Fruit fly (Drosophila melanogaster) whole organism, prepupa: ENCODE results near the gene CG8833.

Experiments
- Blimp-1 ChIP-seq: fragments of 200-800 bp; sonication (Bioruptor generic); optimal IDR thresholded peaks from 3 replicates; lab custom pipeline; 2017; ENCODE audit warnings: missing biosample characterization, missing genetic modification characterization, mild to moderate bottlenecking, moderate library complexity, missing genetic modification reagents
- CG11294 ChIP-seq: fragments of 200-800 bp; sonication (Bioruptor generic); IDR thresholded peaks from 2 replicates; pipeline ENCODE4 v1.3.6; 2022; ENCODE audit warnings: missing biosample characterization, missing genetic modification characterization
- CG15336 ChIP-seq: fragments of 200-800 bp; sonication (Bioruptor generic); IDR thresholded peaks from 2 replicates; pipeline ENCODE4 v1.3.6; 2022; ENCODE audit warnings: missing biosample characterization, missing genetic modification characterization
- CG1621 ChIP-seq: fragments of 200-800 bp; sonication (Bioruptor generic); optimal IDR thresholded peaks from 3 replicates; lab custom pipeline; 2018; ENCODE audit warnings: missing biosample characterization, mild to moderate bottlenecking, missing genetic modification characterization
- CG3032 ChIP-seq: fragments of 200-800 bp; optimal IDR thresholded peaks from 2 replicates; lab custom pipeline; 2019; ENCODE audit warnings: missing biosample characterization, mild to moderate bottlenecking, missing genetic modification characterization, moderate library complexity
- CG31627 ChIP-seq: fragments of 200-800 bp; sonication (Bioruptor generic); optimal IDR thresholded peaks from 3 replicates; lab custom pipeline; 2016; ENCODE audit warnings: missing biosample characterization, missing genetic modification characterization
- CG32006 ChIP-seq: fragments of 200-800 bp; sonication (Bioruptor generic); optimal IDR thresholded peaks from 3 replicates; lab custom pipeline; 2017; ENCODE audit warnings: missing biosample characterization, mild to moderate bottlenecking, missing genetic modification characterization
- CG34406 ChIP-seq: fragments of 200-800 bp; sonication (Bioruptor generic); optimal IDR thresholded peaks from 3 replicates; lab custom pipeline; 2016; ENCODE audit warnings: missing biosample characterization, missing genetic modification characterization
- CG6792 ChIP-seq: fragments of 200-800 bp; sonication (Bioruptor generic); optimal IDR thresholded peaks from 3 replicates; lab custom pipeline; 2016; ENCODE audit warnings: missing biosample characterization, missing genetic modification characterization
- CG6808 ChIP-seq: fragments of 200-800 bp; sonication (Bioruptor generic); optimal IDR thresholded peaks from 3 replicates; lab custom pipeline; 2017; ENCODE audit warnings: missing biosample characterization, missing genetic modification characterization, mild to moderate bottlenecking, moderate library complexity, missing genetic modification reagents
- CG8119 ChIP-seq: fragments of 200-800 bp; sonication (Bioruptor generic); IDR thresholded peaks from 3 replicates; pipeline ENCODE4 v1.3.6; 2022; ENCODE audit warnings: missing biosample characterization, missing genetic modification characterization
- CG8319 ChIP-seq: fragments of 200-800 bp; sonication (Bioruptor generic); optimal IDR thresholded peaks from 3 replicates; lab custom pipeline; 2016; ENCODE audit warnings: missing biosample characterization, missing genetic modification characterization
- CG8632 ChIP-seq: fragments of 200-800 bp; sonication (Bioruptor generic); optimal IDR thresholded peaks from 3 replicates; lab custom pipeline; 2016; ENCODE audit warnings: missing biosample characterization, missing genetic modification characterization
- Eip75B ChIP-seq: fragments of 200-800 bp; sonication (Bioruptor generic); optimal IDR thresholded peaks from 3 replicates; lab custom pipeline; 2016; ENCODE audit warnings: missing biosample characterization, missing genetic modification characterization
- Eip78C ChIP-seq: fragments of 200-800 bp; sonication (Bioruptor generic); peaks from one replicate; lab custom pipeline; 2016; ENCODE audit warnings: missing biosample characterization, missing genetic modification characterization
- Ets96B ChIP-seq: fragments of 200-800 bp; optimal IDR thresholded peaks from 2 replicates; lab custom pipeline; 2019; ENCODE audit warnings: missing biosample characterization, mild to moderate bottlenecking, missing genetic modification characterization, moderate library complexity
- Gug ChIP-seq: fragments of 200-800 bp; sonication (Bioruptor generic); IDR thresholded peaks from 2 replicates; pipeline ENCODE4 v1.3.6; 2022; ENCODE audit warnings: missing biosample characterization, missing genetic modification characterization
- Hr39 ChIP-seq: fragments of 200-800 bp; sonication (Bioruptor generic); optimal IDR thresholded peaks from 2 replicates; lab custom pipeline; 2016; ENCODE audit warnings: missing biosample characterization, missing genetic modification characterization
- Lpt ChIP-seq: fragments of 200-800 bp; sonication (Bioruptor generic); optimal IDR thresholded peaks from 3 replicates; lab custom pipeline; 2016; ENCODE audit warnings: missing biosample characterization, missing genetic modification characterization
- Met ChIP-seq: fragments of 200-800 bp; sonication (Bioruptor generic); optimal IDR thresholded peaks from 3 replicates; lab custom pipeline; 2016; ENCODE audit warnings: missing biosample characterization, missing genetic modification characterization
- OdsH ChIP-seq: fragments of 200-800 bp; sonication (Bioruptor generic); optimal IDR thresholded peaks from 3 replicates; lab custom pipeline; 2016; ENCODE audit warnings: missing biosample characterization, missing genetic modification characterization
- Smox ChIP-seq: fragments of 200-800 bp; sonication (Bioruptor generic); optimal IDR thresholded peaks from 3 replicates; lab custom pipeline; 2016; ENCODE audit warnings: missing biosample characterization, missing genetic modification characterization
- Sox14 ChIP-seq: fragments of 200-800 bp; sonication (Bioruptor generic); optimal IDR thresholded peaks from 3 replicates; lab custom pipeline; 2016; ENCODE audit warnings: missing biosample characterization, missing genetic modification characterization
- Sox15 ChIP-seq: fragments of 200-800 bp; sonication (Bioruptor generic); optimal IDR thresholded peaks from 3 replicates; lab custom pipeline; 2016; ENCODE audit warnings: missing biosample characterization, missing genetic modification characterization
- achi ChIP-seq: fragments of 200-800 bp; sonication (Bioruptor generic); optimal IDR thresholded peaks from 3 replicates; lab custom pipeline; 2016; ENCODE audit warnings: missing biosample characterization, missing genetic modification characterization
- acj6 ChIP-seq: fragments of 200-800 bp; sonication (Bioruptor generic); optimal IDR thresholded peaks from 3 replicates; lab custom pipeline; 2016; ENCODE audit warnings: missing biosample characterization, missing genetic modification characterization
- cyc ChIP-seq: fragments of 200-800 bp; sonication (Bioruptor generic); optimal IDR thresholded peaks from 3 replicates; lab custom pipeline; 2016; ENCODE audit warnings: missing biosample characterization, missing genetic modification characterization
- dac ChIP-seq: fragments of 200-800 bp; sonication (Bioruptor generic); optimal IDR thresholded peaks from 2 replicates; lab custom pipeline; 2017; ENCODE audit warnings: missing biosample characterization, mild to moderate bottlenecking, missing genetic modification characterization
- eg ChIP-seq: fragments of 200-800 bp; sonication (Bioruptor generic); IDR thresholded peaks from 3 replicates; pipeline ENCODE4 v1.3.6; 2022; ENCODE audit warnings: missing biosample characterization, missing genetic modification characterization
- esn ChIP-seq: fragments of 200-800 bp; sonication (Bioruptor generic); optimal IDR thresholded peaks from 2 replicates; lab custom pipeline; 2016; ENCODE audit warnings: missing biosample characterization, mild to moderate bottlenecking, missing genetic modification characterization, moderate library complexity
- fd59A ChIP-seq: fragments of 200-800 bp; sonication (Bioruptor generic); optimal IDR thresholded peaks from 2 replicates; lab custom pipeline; 2017; ENCODE audit warnings: missing biosample characterization, mild to moderate bottlenecking, missing genetic modification characterization, missing genetic modification reagents
- fkh ChIP-seq: fragments of 200-800 bp; sonication (Bioruptor generic); optimal IDR thresholded peaks from 3 replicates; lab custom pipeline; 2017; ENCODE audit warnings: missing biosample characterization, mild to moderate bottlenecking, missing genetic modification characterization, moderate library complexity
- lz ChIP-seq: fragments of 200-800 bp; sonication (Bioruptor generic); optimal IDR thresholded peaks from 3 replicates; lab custom pipeline; 2016; ENCODE audit warnings: missing biosample characterization, missing genetic modification characterization
- net ChIP-seq: fragments of 200-800 bp; sonication (Bioruptor generic); optimal IDR thresholded peaks from 3 replicates; lab custom pipeline; 2016; ENCODE audit warnings: missing biosample characterization, missing genetic modification characterization
- salr ChIP-seq, 2 experiments: fragments of 200-800 bp; sonication (Bioruptor generic); optimal IDR thresholded peaks; 3 replicates each; lab custom pipeline; 2016 to 2018; ENCODE audit warnings: missing biosample characterization in 2 of 2, missing genetic modification characterization in 2 of 2, mild to moderate bottlenecking in 1 of 2
- ss ChIP-seq, 2 experiments: fragments of 200-800 bp; sonication (Bioruptor generic); optimal IDR thresholded peaks; 2 replicates in 1 of 2; 3 replicates in 1 of 2; lab custom pipeline; 2017 to 2018; ENCODE audit warnings: mild to moderate bottlenecking in 2 of 2, missing biosample characterization in 2 of 2, missing genetic modification characterization in 2 of 2, moderate library complexity in 1 of 2
- svp ChIP-seq: fragments of 200-800 bp; sonication (Bioruptor generic); peaks from one replicate; lab custom pipeline; 2016; ENCODE audit warnings: missing biosample characterization, missing genetic modification characterization
- topi ChIP-seq: fragments of 200-800 bp; sonication (Bioruptor generic); optimal IDR thresholded peaks from 3 replicates; lab custom pipeline; 2016; ENCODE audit warnings: missing biosample characterization, missing genetic modification characterization
- vri ChIP-seq: fragments of 200-800 bp; sonication (Bioruptor generic); optimal IDR thresholded peaks from 3 replicates; lab custom pipeline; 2016; ENCODE audit warnings: missing biosample characterization, mild to moderate bottlenecking, missing genetic modification characterization

Gene CG8833

dm6 chr3L:13928769-13929594, at the start of gene CG8833, which contains the start of gene DCTN1-p150:
CG8833 (minus strand) TSS chr3L:13929000.
DCTN1-p150 (plus strand) TSS chr3L:13929387.
- TF ChIP-seq dac (no peak), CG8119 (GFP tag; lab: Robert Waterston, UW) (no peak), CG32006 (no peak), Gug (no peak), ss (GFP tag; optimal IDR thresholded peaks at IDR 0.05; lab: Kevin White, UChicago) (no peak), lz (GFP tag; lab: Kevin White, UChicago) (peak; percentile 29), salr (GFP tag; optimal IDR thresholded peaks at IDR 0.05; lab: Kevin White, UChicago) (no peak), fkh (GFP tag; lab: Kevin White, UChicago) (peak; percentile 21), Sox15 (GFP tag; lab: Kevin White, UChicago) (peak; percentile 15), cyc (GFP tag; lab: Kevin White, UChicago) (peak; percentile 53), eg (0 out of 3 replicates have a peak, but pooled peaks have one; percentile 38), CG3032 (tag; lab: Kevin White, UChicago) (peak; percentile 32), net (GFP tag; lab: Kevin White, UChicago) (no peak), Hr39 (GFP tag; lab: Kevin White, UChicago) (no peak), achi (GFP tag; lab: Kevin White, UChicago) (peak; percentile 53), CG1621 (no peak), esn (peak; percentile 38), Lpt (GFP tag; lab: Kevin White, UChicago) (no peak), Blimp-1 (no peak), CG31627 (GFP tag; lab: Kevin White, UChicago) (peak; percentile 60), Ets96B (tag; lab: Kevin White, UChicago) (peak; percentile 9)

- TF ChIP-seq OdsH (GFP tag; lab: Kevin White, UChicago), result no peak
These were observed 44.7 kb upstream of the CG8833 start, which contains the start of the genes CG13738 and Hsc70-1 for dm6 chr3L:13973377-13974111. CG13738 (minus strand) TSS chr3L:13973477. Hsc70-1 (plus strand) TSS chr3L:13974061.

- no peak for TF ChIP-seq CG34406 (GFP tag; lab: Kevin White, UChicago)
- 0 out of 2 replicates have a peak, but pooled peaks have one; percentile 5 for TF ChIP-seq CG15336 (GFP tag; lab: Robert Waterston, UW)
- TF ChIP-seq, all 60 proteins: peak for 1
These were observed 36.7 kb upstream of the CG8833 start for dm6 chr3L:13965502-13965843.

- TF ChIP-seq Sox15 (GFP tag; lab: Kevin White, UChicago) (no peak), net (GFP tag; lab: Kevin White, UChicago) (no peak), CG11294 (GFP tag; lab: Robert Waterston, UW) (no peak), CG32006 (no peak), Hr39 (GFP tag; lab: Kevin White, UChicago) (peak; percentile 38), esn (peak; percentile 19), cyc (GFP tag; lab: Kevin White, UChicago) (peak; percentile 2), lz (GFP tag; lab: Kevin White, UChicago) (peak; percentile 17), CG8319 (GFP tag; lab: Kevin White, UChicago) (no peak), Eip78C (GFP tag; lab: Kevin White, UChicago) (no peak), acj6 (GFP tag; lab: Kevin White, UChicago) (peak; percentile 23), topi (no peak), OdsH (GFP tag; lab: Kevin White, UChicago) (no peak), CG6808 (no peak), salr (GFP tag; optimal IDR thresholded peaks at IDR 0.05; lab: Kevin White, UChicago) (no peak), CG6792 (GFP tag; lab: Kevin White, UChicago) (no peak), CG8632 (GFP tag; lab: Kevin White, UChicago) (no peak), CG31627 (GFP tag; lab: Kevin White, UChicago) (peak; percentile 39), fkh (GFP tag; lab: Kevin White, UChicago) (no peak), svp (no peak), Smox (GFP tag; lab: Kevin White, UChicago) (no peak), fd59A (GFP tag; lab: Kevin White, UChicago) (no peak), vri (GFP tag; lab: Kevin White, UChicago) (no peak), Eip75B (GFP tag; lab: Kevin White, UChicago) (no peak), Sox14 (GFP tag; lab: Kevin White, UChicago) (no peak), Blimp-1 (peak; percentile 100), eg (no peak; the same call in 2 of the 3 replicates), Met (GFP tag; lab: Kevin White, UChicago) (no peak), dac (no peak)
These were observed 36.1 kb upstream of the CG8833 start, which contains the start of the genes Meics, Nxf3 and ssp2 for dm6 chr3L:13964635-13965501. Meics (minus strand) TSS chr3L:13964702. Nxf3 (plus strand) TSS chr3L:13965203. ssp2 (plus strand) TSS chr3L:13965203.
